Fruit fly (Drosophila melanogaster) whole organism, wandering third instar larva: ENCODE data around the gene His3.3A.

Experiments used
- CG9705 ChIP-seq: fragments of 200-800 bp; sonication (Bioruptor generic); optimal IDR thresholded peaks from 2 replicates; lab custom pipeline; 2018; ENCODE audit warnings: missing biosample characterization, mild to moderate bottlenecking, missing genetic modification characterization
- OdsH ChIP-seq: fragments of 200-800 bp; sonication (Bioruptor generic); optimal IDR thresholded peaks from 2 replicates; lab custom pipeline; 2016; ENCODE audit warnings: missing biosample characterization, mild to moderate bottlenecking, missing genetic modification characterization
- pan ChIP-seq: fragments of >200 bp; optimal IDR thresholded peaks from 2 replicates; lab custom pipeline; 2017
- psq ChIP-seq: fragments of 200-800 bp; sonication (Bioruptor generic); optimal IDR thresholded peaks from 3 replicates; lab custom pipeline; 2017; ENCODE audit warnings: missing biosample characterization, mild to moderate bottlenecking, missing genetic modification characterization, moderate library complexity
- woc ChIP-seq: sonication (Bioruptor generic); optimal IDR thresholded peaks from 2 replicates; lab custom pipeline; 2016; ENCODE audit warnings: missing biosample characterization, mild to moderate bottlenecking, missing genetic modification characterization

dm6 chr2L:5072357-5072756 lies 17.5 kb downstream of the His3.3A start:
- TF ChIP-seq woc (GFP tag; lab: Kevin White, UChicago) (no peak), pan (lab: Kevin White, UChicago) (no peak), psq (GFP tag; lab: Kevin White, UChicago) (no peak), OdsH (GFP tag; lab: Kevin White, UChicago) (no peak), CG9705 (no peak)
